Worm (Caenorhabditis elegans): Measurements from ENCODE around the gene C56G2.4.

The C56G2.4 gene

ce11 chrIII:6360114-6360513 lies 28.6 kb downstream of the C56G2.4 start:
- no peak for TF ChIP-seq egl-27 (tag; optimal IDR thresholded peaks at IDR 0.05)
- no peak for TF ChIP-seq gmeb-1 (tag; optimal IDR thresholded peaks at IDR 0.05)
- peak; percentile 83 for TF ChIP-seq sma-9 (GFP tag; optimal IDR thresholded peaks at IDR 0.05)
- TF ChIP-seq sma-9 (tag; optimal IDR thresholded peaks at IDR 0.05): no peak
- no peak for TF ChIP-seq peb-1 (tag; optimal IDR thresholded peaks at IDR 0.05)
- TF ChIP-seq lin-13 (GFP tag; optimal IDR thresholded peaks at IDR 0.05): no peak
- TF ChIP-seq ama-1 (optimal IDR thresholded peaks at IDR 0.05): no peak
- peak in 1 of 2 experiments; percentile 23 for TF ChIP-seq lsy-2 (tag; optimal IDR thresholded peaks at IDR 0.05)
- no peak for TF ChIP-seq ztf-4 (tag; optimal IDR thresholded peaks at IDR 0.05)
- peak; percentile 8 for TF ChIP-seq mab-5 (tag; optimal IDR thresholded peaks at IDR 0.05)
- TF ChIP-seq dmd-4 (tag; optimal IDR thresholded peaks at IDR 0.05): no peak
- no peak for TF ChIP-seq nhr-10 (tag; optimal IDR thresholded peaks at IDR 0.05)
- TF ChIP-seq Y55F3AM.14 (GFP tag; optimal IDR thresholded peaks at IDR 0.05): no peak
- TF ChIP-seq sem-4 (tag; optimal IDR thresholded peaks at IDR 0.05): peak; percentile 50
- TF ChIP-seq ztf-11 (tag; optimal IDR thresholded peaks at IDR 0.05): no peak
- TF ChIP-seq nhr-6 (tag; optimal IDR thresholded peaks at IDR 0.05): no peak
- no peak for TF ChIP-seq ZK546.5 (tag; optimal IDR thresholded peaks at IDR 0.05)
- no peak for TF ChIP-seq crh-2 (tag; optimal IDR thresholded peaks at IDR 0.05)
- TF ChIP-seq nhr-77 (tag; optimal IDR thresholded peaks at IDR 0.05): no peak
- no peak for TF ChIP-seq fos-1 (tag; optimal IDR thresholded peaks at IDR 0.05)
- peak; percentile 47 for TF ChIP-seq C34F6.9 (tag; optimal IDR thresholded peaks at IDR 0.05)
- TF ChIP-seq nhr-23 (tag; optimal IDR thresholded peaks at IDR 0.05): no peak
- no peak for TF ChIP-seq skn-1 (tag; optimal IDR thresholded peaks at IDR 0.05)
- no peak for TF ChIP-seq zag-1 (tag; optimal IDR thresholded peaks at IDR 0.05)
- peak; percentile 31 for TF ChIP-seq blmp-1 (tag; optimal IDR thresholded peaks at IDR 0.05; ENCODE audit: insufficient read depth)
- TF ChIP-seq lin-11 (tag; optimal IDR thresholded peaks at IDR 0.05): no peak
- TF ChIP-seq ceh-16 (tag; optimal IDR thresholded peaks at IDR 0.05): no peak
- no peak for TF ChIP-seq lin-39 (tag; optimal IDR thresholded peaks at IDR 0.05)
- no peak for TF ChIP-seq elt-3 (tag; optimal IDR thresholded peaks at IDR 0.05)
- no peak for TF ChIP-seq alr-1 (tag; optimal IDR thresholded peaks at IDR 0.05)
- TF ChIP-seq unc-62 (GFP tag; optimal IDR thresholded peaks at IDR 0.05): no peak
- TF ChIP-seq nhr-21 (tag; optimal IDR thresholded peaks at IDR 0.05): no peak
- TF ChIP-seq nhr-129 (tag; optimal IDR thresholded peaks at IDR 0.05): peak; percentile 74
- TF ChIP-seq mbf-1 (tag; optimal IDR thresholded peaks at IDR 0.05): no peak
- no peak for TF ChIP-seq nhr-12 (tag; optimal IDR thresholded peaks at IDR 0.05)
- TF ChIP-seq nhr-237 (tag; optimal IDR thresholded peaks at IDR 0.05): no peak
- TF ChIP-seq unc-55 (GFP tag; optimal IDR thresholded peaks at IDR 0.05): no peak
- peak; percentile 34 for TF ChIP-seq nhr-25 (tag; optimal IDR thresholded peaks at IDR 0.05)
- TF ChIP-seq mdl-1 (tag; optimal IDR thresholded peaks at IDR 0.05): peak in 1 of 2 experiments; percentile 1
- TF ChIP-seq elt-1 (tag; optimal IDR thresholded peaks at IDR 0.05): no peak
- no peak for TF ChIP-seq sma-3 (GFP tag; optimal IDR thresholded peaks at IDR 0.05)
- TF ChIP-seq nhr-11 (tag; optimal IDR thresholded peaks at IDR 0.05): no peak
- no peak for TF ChIP-seq snpc-4 (tag; optimal IDR thresholded peaks at IDR 0.05)
- TF ChIP-seq F13H6.1 (tag; optimal IDR thresholded peaks at IDR 0.05): peak; percentile 30
- TF ChIP-seq unc-39 (tag; optimal IDR thresholded peaks at IDR 0.05): no peak
- no peak for TF ChIP-seq aly-2 (tag; optimal IDR thresholded peaks at IDR 0.05)
- TF ChIP-seq ceh-82 (tag; optimal IDR thresholded peaks at IDR 0.05): no peak

ce11 chrIII:6360825-6361224 lies 29.3 kb downstream of the C56G2.4 start:
- TF ChIP-seq sem-4 (tag; optimal IDR thresholded peaks at IDR 0.05): no peak
- no peak for TF ChIP-seq unc-62 (GFP tag; optimal IDR thresholded peaks at IDR 0.05)
- TF ChIP-seq ama-1 (optimal IDR thresholded peaks at IDR 0.05): no peak
- TF ChIP-seq unc-39 (tag; optimal IDR thresholded peaks at IDR 0.05): no peak
- no peak for TF ChIP-seq mbf-1 (tag; optimal IDR thresholded peaks at IDR 0.05)
- no peak for TF ChIP-seq Y55F3AM.14 (GFP tag; optimal IDR thresholded peaks at IDR 0.05)
- TF ChIP-seq egl-27 (tag; optimal IDR thresholded peaks at IDR 0.05): peak; percentile 24
- no peak for TF ChIP-seq dmd-4 (tag; optimal IDR thresholded peaks at IDR 0.05)
- TF ChIP-seq nhr-12 (tag; optimal IDR thresholded peaks at IDR 0.05): no peak
- TF ChIP-seq nhr-10 (tag; optimal IDR thresholded peaks at IDR 0.05): no peak
- TF ChIP-seq alr-1 (tag; optimal IDR thresholded peaks at IDR 0.05): no peak
- no peak for TF ChIP-seq elt-3 (tag; optimal IDR thresholded peaks at IDR 0.05)
- no peak for TF ChIP-seq zag-1 (tag; optimal IDR thresholded peaks at IDR 0.05)
- TF ChIP-seq ZK546.5 (tag; optimal IDR thresholded peaks at IDR 0.05): no peak
- no peak for TF ChIP-seq lin-39 (tag; optimal IDR thresholded peaks at IDR 0.05)
- TF ChIP-seq skn-1 (tag; optimal IDR thresholded peaks at IDR 0.05): no peak
- TF ChIP-seq nhr-11 (tag; optimal IDR thresholded peaks at IDR 0.05): no peak
- TF ChIP-seq mdl-1 (tag; optimal IDR thresholded peaks at IDR 0.05): peak in 1 of 2 experiments; percentile 24
- no peak for TF ChIP-seq ceh-16 (tag; optimal IDR thresholded peaks at IDR 0.05)
- peak; percentile 73 for TF ChIP-seq nhr-129 (tag; optimal IDR thresholded peaks at IDR 0.05)
- no peak for TF ChIP-seq gmeb-1 (tag; optimal IDR thresholded peaks at IDR 0.05)
- TF ChIP-seq mab-5 (tag; optimal IDR thresholded peaks at IDR 0.05): no peak
- no peak for TF ChIP-seq F13H6.1 (tag; optimal IDR thresholded peaks at IDR 0.05)
- TF ChIP-seq nhr-21 (tag; optimal IDR thresholded peaks at IDR 0.05): peak; percentile 41
- no peak for TF ChIP-seq nhr-237 (tag; optimal IDR thresholded peaks at IDR 0.05)
- TF ChIP-seq nhr-25 (tag; optimal IDR thresholded peaks at IDR 0.05): peak; percentile 42
- no peak for TF ChIP-seq ztf-1 (GFP tag; conservative IDR thresholded peaks at IDR 0.05)
- TF ChIP-seq R02D3.7 (tag; optimal IDR thresholded peaks at IDR 0.05): no peak
- TF ChIP-seq blmp-1 (tag; optimal IDR thresholded peaks at IDR 0.05; ENCODE audit: insufficient read depth): peak; percentile 89
- no peak for TF ChIP-seq aly-2 (tag; optimal IDR thresholded peaks at IDR 0.05)
- no peak for TF ChIP-seq ztf-4 (tag; optimal IDR thresholded peaks at IDR 0.05)
- TF ChIP-seq nhr-6 (tag; optimal IDR thresholded peaks at IDR 0.05): no peak
- TF ChIP-seq ceh-82 (tag; optimal IDR thresholded peaks at IDR 0.05): no peak
- peak; percentile 16 for TF ChIP-seq sma-3 (GFP tag; optimal IDR thresholded peaks at IDR 0.05)
- no peak for TF ChIP-seq nhr-23 (tag; optimal IDR thresholded peaks at IDR 0.05)
- TF ChIP-seq sma-9 (GFP tag; optimal IDR thresholded peaks at IDR 0.05): peak; percentile 73
- no peak for TF ChIP-seq sma-9 (tag; optimal IDR thresholded peaks at IDR 0.05)
- TF ChIP-seq peb-1 (tag; optimal IDR thresholded peaks at IDR 0.05): no peak
- TF ChIP-seq lsy-2 (tag; optimal IDR thresholded peaks at IDR 0.05): peak in 1 of 2 experiments; percentile 35

Data from whole organism, L2 larva.